ENCODE assay signal across 2 fruit fly cellular contexts in genomic region chr2L:15271757-15272589, dm6.
TF ChIP-seq lines count a peak whose summit lies in the region.

Cul3 (minus strand) TSS chr2L:15272024.

TF ChIP-seq in whole organism, embryonic, 481 proteins besides CTCF, POLR2A, EP300 and RAD21 (continued from another document and continues in another):
- no peak for TF ChIP-seq her (GFP tag; optimal IDR thresholded peaks at IDR 0.05; lab: Kevin White, UChicago)
- no peak for TF ChIP-seq CG6654 (GFP tag; optimal IDR thresholded peaks at IDR 0.05; lab: Kevin White, UChicago)
- TF ChIP-seq Vsx1 (GFP tag; optimal IDR thresholded peaks at IDR 0.05; lab: Kevin White, UChicago): no peak
- TF ChIP-seq hb (GFP tag; IDR thresholded peaks at IDR 0.05; lab: Robert Waterston, UW; ENCODE audit: partially characterized antibody): peak; percentile 75
- no peak for TF ChIP-seq crol (GFP tag; IDR thresholded peaks at IDR 0.05; lab: Robert Waterston, UW)
- no peak for TF ChIP-seq Side (GFP tag; optimal IDR thresholded peaks at IDR 0.05; lab: Kevin White, UChicago)
- peak; percentile 52 for TF ChIP-seq Nf-YC (tag; optimal IDR thresholded peaks at IDR 0.05; lab: Kevin White, UChicago)
- peak; percentile 85 for TF ChIP-seq row (GFP tag; IDR thresholded peaks at IDR 0.05; lab: Robert Waterston, UW)
- no peak for TF ChIP-seq CG10959 (GFP tag; IDR thresholded peaks at IDR 0.05; lab: Robert Waterston, UW)
- TF ChIP-seq MBD-R2 (GFP tag; IDR thresholded peaks at IDR 0.05; lab: Robert Waterston, UW): 0 out of 2 replicates have a peak, but pooled peaks have one; percentile 16
- no peak for TF ChIP-seq so (GFP tag; IDR thresholded peaks at IDR 0.05; lab: Robert Waterston, UW)
- no peak for TF ChIP-seq ara (GFP tag; IDR thresholded peaks at IDR 0.05; lab: Robert Waterston, UW)
- TF ChIP-seq CG16815 (GFP tag; optimal IDR thresholded peaks at IDR 0.05; lab: Kevin White, UChicago): no peak
- no peak for TF ChIP-seq pan (optimal IDR thresholded peaks at IDR 0.05; lab: Kevin White, UChicago)
- no peak for TF ChIP-seq pan (GFP tag; optimal IDR thresholded peaks at IDR 0.05 in 1 of 2, IDR thresholded peaks at IDR 0.05 in 1 of 2)
- TF ChIP-seq CG9437 (GFP tag; optimal IDR thresholded peaks at IDR 0.05; lab: Kevin White, UChicago): peak; percentile 13
- TF ChIP-seq CG6765 (GFP tag; optimal IDR thresholded peaks at IDR 0.05; lab: Kevin White, UChicago): no peak
- TF ChIP-seq CG10267 (tag; optimal IDR thresholded peaks at IDR 0.05; lab: Kevin White, UChicago): peak; percentile 87
- TF ChIP-seq CG16813 (GFP tag; IDR thresholded peaks at IDR 0.05; lab: Robert Waterston, UW; ENCODE audit: partially characterized antibody): peak; percentile 86
- peak; percentile 41 for TF ChIP-seq CG30020 (tag; optimal IDR thresholded peaks at IDR 0.05; lab: Kevin White, UChicago)
- TF ChIP-seq Deaf1 (tag; optimal IDR thresholded peaks at IDR 0.05; lab: Kevin White, UChicago): no peak
- no peak for TF ChIP-seq ftz-f1 (GFP tag; optimal IDR thresholded peaks at IDR 0.05; lab: Kevin White, UChicago)
- peak; percentile 63; the same call in 2 of the 3 replicates for TF ChIP-seq CG14860 (GFP tag; IDR thresholded peaks at IDR 0.05; lab: Robert Waterston, UW; ENCODE audit: partially characterized antibody)
- TF ChIP-seq amos (GFP tag; IDR thresholded peaks at IDR 0.05; lab: Robert Waterston, UW; ENCODE audit: partially characterized antibody): peak; percentile 83
- TF ChIP-seq emc (GFP tag; optimal IDR thresholded peaks at IDR 0.05; lab: Kevin White, UChicago): no peak
- TF ChIP-seq dmrt99B (tag; optimal IDR thresholded peaks at IDR 0.05; lab: Kevin White, UChicago): no peak
- peak; percentile 58; the same call in 2 of the 3 replicates for TF ChIP-seq zen2 (GFP tag; IDR thresholded peaks at IDR 0.05; lab: Robert Waterston, UW; ENCODE audit: partially characterized antibody)
- no peak for TF ChIP-seq Rx (GFP tag; IDR thresholded peaks at IDR 0.05; lab: Robert Waterston, UW)
- peak; percentile 48 for TF ChIP-seq CG8478 (optimal IDR thresholded peaks at IDR 0.05; lab: Kevin White, UChicago)
- TF ChIP-seq Dref (GFP tag; IDR thresholded peaks at IDR 0.05; lab: Robert Waterston, UW): peak; percentile 70
- TF ChIP-seq CG13287 (GFP tag; IDR thresholded peaks at IDR 0.05; lab: Robert Waterston, UW; ENCODE audit: partially characterized antibody): peak; percentile 78
- peak in 1 of 2 experiments; percentile 89 for TF ChIP-seq Pdp1 (GFP tag; optimal IDR thresholded peaks at IDR 0.05; lab: Kevin White, UChicago)
- peak; percentile 62 for TF ChIP-seq CG13775 (GFP tag; optimal IDR thresholded peaks at IDR 0.05; lab: Kevin White, UChicago)
- TF ChIP-seq grau (tag; optimal IDR thresholded peaks at IDR 0.05; lab: Kevin White, UChicago): peak; percentile 40
- TF ChIP-seq CG18619 (GFP tag; optimal IDR thresholded peaks at IDR 0.05; lab: Kevin White, UChicago): no peak
- TF ChIP-seq CG13424 (tag; optimal IDR thresholded peaks at IDR 0.05; lab: Kevin White, UChicago): peak; percentile 15
- peak; percentile 87 for TF ChIP-seq CG4360 (GFP tag; IDR thresholded peaks at IDR 0.05; lab: Robert Waterston, UW)
- TF ChIP-seq fu2 (GFP tag; optimal IDR thresholded peaks at IDR 0.05; lab: Kevin White, UChicago): no peak
- TF ChIP-seq CG14710 (tag; optimal IDR thresholded peaks at IDR 0.05; lab: Kevin White, UChicago): peak; percentile 28
- TF ChIP-seq CG17186 (GFP tag; optimal IDR thresholded peaks at IDR 0.05; lab: Kevin White, UChicago): peak; percentile 1
- TF ChIP-seq CG2129 (GFP tag; IDR thresholded peaks at IDR 0.05; lab: Robert Waterston, UW; ENCODE audit: partially characterized antibody): peak; percentile 65
- peak; percentile 40 for TF ChIP-seq CG32532 (GFP tag; IDR thresholded peaks at IDR 0.05; lab: Robert Waterston, UW)
- TF ChIP-seq pum (GFP tag; optimal IDR thresholded peaks at IDR 0.05; lab: Kevin White, UChicago): no peak
- peak; percentile 3 for TF ChIP-seq CG12299 (tag; optimal IDR thresholded peaks at IDR 0.05; lab: Kevin White, UChicago)
- no peak for TF ChIP-seq lov (optimal IDR thresholded peaks at IDR 0.05; lab: Kevin White, UChicago)
- no peak for TF ChIP-seq lov (GFP tag; IDR thresholded peaks at IDR 0.05; lab: Robert Waterston, UW)
- no peak for TF ChIP-seq sug (tag; optimal IDR thresholded peaks at IDR 0.05; lab: Kevin White, UChicago)
- peak; percentile 14; the same call in 1 of the 2 replicates for TF ChIP-seq Ptx1 (GFP tag; IDR thresholded peaks at IDR 0.05; lab: Robert Waterston, UW)
- TF ChIP-seq cwo (GFP tag; optimal IDR thresholded peaks at IDR 0.05; lab: Kevin White, UChicago): no peak
- no peak for TF ChIP-seq CG14014 (GFP tag; IDR thresholded peaks at IDR 0.05; lab: Robert Waterston, UW)
- peak; percentile 38 for TF ChIP-seq CoRest (tag; optimal IDR thresholded peaks at IDR 0.05; lab: Kevin White, UChicago)
- TF ChIP-seq D19A (tag; optimal IDR thresholded peaks at IDR 0.05; lab: Kevin White, UChicago): peak; percentile 24
- peak; percentile 20 for TF ChIP-seq Hr3 (GFP tag; optimal IDR thresholded peaks at IDR 0.05; lab: Kevin White, UChicago)
- TF ChIP-seq run (tag; optimal IDR thresholded peaks at IDR 0.05; lab: Kevin White, UChicago): no peak
- TF ChIP-seq Adf1 (GFP tag; IDR thresholded peaks at IDR 0.05; lab: Robert Waterston, UW): no peak
- TF ChIP-seq CG10209 (GFP tag; optimal IDR thresholded peaks at IDR 0.05; lab: Kevin White, UChicago): no peak
- TF ChIP-seq Doc2 (GFP tag; IDR thresholded peaks at IDR 0.05; lab: Robert Waterston, UW): no peak
- TF ChIP-seq Nf-YB (GFP tag; optimal IDR thresholded peaks at IDR 0.05; lab: Kevin White, UChicago): no peak
- TF ChIP-seq CG15696 (tag; optimal IDR thresholded peaks at IDR 0.05; lab: Kevin White, UChicago): peak; percentile 11
- no peak for TF ChIP-seq CG3407 (GFP tag; optimal IDR thresholded peaks at IDR 0.05; lab: Kevin White, UChicago)
- TF ChIP-seq pzg (GFP tag; optimal IDR thresholded peaks at IDR 0.05; lab: Kevin White, UChicago): peak; percentile 35
- peak; percentile 72 for TF ChIP-seq Med (GFP tag; lab: Kevin White, UChicago)
- peak; percentile 75 for TF ChIP-seq inv (GFP tag; IDR thresholded peaks at IDR 0.05; lab: Robert Waterston, UW; ENCODE audit: partially characterized antibody)
- 0 out of 2 replicates have a peak, but pooled peaks have one; percentile 26 for TF ChIP-seq CG9215 (GFP tag; IDR thresholded peaks at IDR 0.05; lab: Robert Waterston, UW)
- TF ChIP-seq Chrac-16 (GFP tag; optimal IDR thresholded peaks at IDR 0.05; lab: Kevin White, UChicago): no peak

TF ChIP-seq in whole organism, prepupa, 60 proteins besides CTCF, POLR2A, EP300 and RAD21 (continued from another document):
- TF ChIP-seq CG6792 (GFP tag; optimal IDR thresholded peaks at IDR 0.05; lab: Kevin White, UChicago) (no peak), Ets21C (GFP tag; optimal IDR thresholded peaks at IDR 0.05; lab: Kevin White, UChicago) (no peak), Lpt (GFP tag; optimal IDR thresholded peaks at IDR 0.05; lab: Kevin White, UChicago) (no peak), Gug (GFP tag; IDR thresholded peaks at IDR 0.05; lab: Robert Waterston, UW) (no peak), Blimp-1 (GFP tag; optimal IDR thresholded peaks at IDR 0.05; lab: Kevin White, UChicago) (no peak), Sox14 (GFP tag; optimal IDR thresholded peaks at IDR 0.05; lab: Kevin White, UChicago) (peak; percentile 6), CG3919 (GFP tag; optimal IDR thresholded peaks at IDR 0.05; lab: Kevin White, UChicago) (no peak), Sox102F (GFP tag; optimal IDR thresholded peaks at IDR 0.05; lab: Kevin White, UChicago) (no peak), dac (GFP tag; optimal IDR thresholded peaks at IDR 0.05; lab: Kevin White, UChicago) (no peak), CG11902 (GFP tag; optimal IDR thresholded peaks at IDR 0.05; lab: Kevin White, UChicago) (no peak), CG16779 (tag; optimal IDR thresholded peaks at IDR 0.05; lab: Kevin White, UChicago) (no peak), acj6 (GFP tag; optimal IDR thresholded peaks at IDR 0.05; lab: Kevin White, UChicago) (peak; percentile 6), CG8632 (GFP tag; optimal IDR thresholded peaks at IDR 0.05; lab: Kevin White, UChicago) (no peak), CG11294 (GFP tag; IDR thresholded peaks at IDR 0.05; lab: Robert Waterston, UW) (no peak), CG6808 (GFP tag; optimal IDR thresholded peaks at IDR 0.05; lab: Kevin White, UChicago) (no peak), CG9139 (GFP tag; optimal IDR thresholded peaks at IDR 0.05; lab: Kevin White, UChicago) (no peak), fkh (GFP tag; optimal IDR thresholded peaks at IDR 0.05; lab: Kevin White, UChicago) (peak; percentile 9), Hr38 (GFP tag; optimal IDR thresholded peaks at IDR 0.05; lab: Kevin White, UChicago) (no peak), CG11762 (GFP tag; optimal IDR thresholded peaks at IDR 0.05; lab: Kevin White, UChicago; ENCODE audit: insufficient read depth) (no peak), Eip75B (GFP tag; optimal IDR thresholded peaks at IDR 0.05; lab: Kevin White, UChicago) (no peak), ss (GFP tag; optimal IDR thresholded peaks at IDR 0.05; lab: Kevin White, UChicago) (no peak), CG8319 (GFP tag; optimal IDR thresholded peaks at IDR 0.05; lab: Kevin White, UChicago) (no peak), cyc (GFP tag; optimal IDR thresholded peaks at IDR 0.05; lab: Kevin White, UChicago) (no peak), CG6276 (GFP tag; optimal IDR thresholded peaks at IDR 0.05; lab: Kevin White, UChicago) (no peak), salr (GFP tag; optimal IDR thresholded peaks at IDR 0.05; lab: Kevin White, UChicago) (peak in 1 of 2 experiments; percentile 39), Ets96B (tag; optimal IDR thresholded peaks at IDR 0.05; lab: Kevin White, UChicago) (no peak), CG6163 (GFP tag; IDR thresholded peaks at IDR 0.05; lab: Robert Waterston, UW) (no peak), esn (GFP tag; optimal IDR thresholded peaks at IDR 0.05; lab: Kevin White, UChicago) (peak; percentile 17)
